Fruit fly (Drosophila melanogaster): ENCODE data around the gene emei.
A peak's percentile ranks its signal among the peaks of the same experiment; 100 is the strongest.

DNA sequence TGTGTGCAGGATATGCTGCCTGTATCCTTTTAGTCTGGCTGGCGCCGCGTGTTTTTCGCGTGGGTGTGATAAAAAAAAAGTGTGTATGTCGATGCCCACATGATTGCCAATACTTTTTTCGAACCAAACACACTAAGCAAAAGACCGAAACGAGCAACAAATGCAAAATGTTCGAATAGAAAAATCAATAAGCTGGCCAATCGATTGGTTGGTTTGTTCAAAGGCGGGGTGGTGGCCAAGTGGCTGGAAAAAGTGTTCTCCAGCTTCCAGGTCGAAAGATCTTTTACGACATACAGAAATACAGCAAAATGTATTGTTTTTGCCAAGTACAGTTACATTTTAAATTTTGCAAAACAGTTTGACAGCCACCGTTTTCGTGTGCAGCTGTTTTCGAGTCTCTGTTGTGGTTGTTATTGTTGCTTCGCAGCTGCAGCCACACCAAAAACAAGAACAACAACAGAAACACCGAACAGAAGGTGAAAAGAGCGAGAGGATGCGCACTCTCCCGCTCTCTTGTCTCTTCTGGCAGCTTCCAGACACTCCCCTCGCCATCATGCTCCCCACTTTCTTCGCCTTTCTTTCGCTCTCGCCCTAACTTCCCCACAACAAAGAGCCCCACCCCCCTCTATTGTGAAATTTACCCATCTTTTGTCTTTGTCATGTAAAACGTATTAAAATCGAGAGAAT is 14.3 kb downstream of the emei start:
- TF ChIP-seq vri (GFP tag; optimal IDR thresholded peaks at IDR 0.05) (no peak), dsx (GFP tag; optimal IDR thresholded peaks at IDR 0.05; ENCODE audit: poor library complexity, severe bottlenecking) (no peak), CG6792 (GFP tag; optimal IDR thresholded peaks at IDR 0.05) (no peak), Sox15 (GFP tag; optimal IDR thresholded peaks at IDR 0.05) (no peak), CG15336 (GFP tag; IDR thresholded peaks at IDR 0.05) (0 out of 2 replicates have a peak, but pooled peaks have one; percentile 8), cyc (GFP tag; optimal IDR thresholded peaks at IDR 0.05) (no peak), CG1621 (tag; optimal IDR thresholded peaks at IDR 0.05) (no peak), CG11294 (GFP tag; IDR thresholded peaks at IDR 0.05) (no peak)

Measured in whole organism, prepupa.